Worm (Caenorhabditis elegans): ENCODE data around the gene C06E1.9.

DNA sequence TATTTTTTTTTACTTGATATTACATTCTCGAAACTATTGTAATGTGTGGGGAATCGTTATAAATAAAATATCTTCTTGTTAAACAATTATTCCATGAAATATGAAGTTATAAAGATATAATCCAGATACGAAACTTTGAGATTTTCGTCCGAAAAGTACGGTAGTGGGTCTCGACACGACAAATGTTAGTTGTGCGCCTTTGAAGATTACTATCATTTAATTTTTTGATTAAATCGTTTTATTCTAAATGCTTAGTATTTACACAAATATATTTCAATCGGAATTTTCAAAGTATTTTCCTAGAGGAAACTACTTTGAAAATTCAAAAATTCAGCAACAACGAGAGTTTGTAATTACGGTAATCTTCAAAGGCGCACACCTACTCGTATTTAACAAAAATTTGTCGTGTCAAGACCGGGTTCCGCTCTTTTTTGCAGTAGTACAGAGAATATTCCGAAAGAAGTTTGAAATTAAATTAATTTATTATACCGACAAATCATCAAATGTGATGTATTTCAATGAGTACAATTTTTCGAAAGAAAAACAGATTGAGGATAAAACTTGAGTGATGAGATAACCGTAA, 42.6 kb upstream of the C06E1.9 start:
- TF ChIP-seq tbx-7 (tag; optimal IDR thresholded peaks at IDR 0.05) (no peak), hlh-6 (tag; optimal IDR thresholded peaks at IDR 0.05) (no peak), tbx-2 (tag; optimal IDR thresholded peaks at IDR 0.05) (no peak), eyg-1 (tag; optimal IDR thresholded peaks at IDR 0.05) (no peak), nfya-1 (tag; optimal IDR thresholded peaks at IDR 0.05) (no peak), nhr-11 (tag; optimal IDR thresholded peaks at IDR 0.05) (no peak)

Data from whole organism, late embryonic.